Worm (Caenorhabditis elegans): Measurements from ENCODE around the gene dsh-2.

DNA sequence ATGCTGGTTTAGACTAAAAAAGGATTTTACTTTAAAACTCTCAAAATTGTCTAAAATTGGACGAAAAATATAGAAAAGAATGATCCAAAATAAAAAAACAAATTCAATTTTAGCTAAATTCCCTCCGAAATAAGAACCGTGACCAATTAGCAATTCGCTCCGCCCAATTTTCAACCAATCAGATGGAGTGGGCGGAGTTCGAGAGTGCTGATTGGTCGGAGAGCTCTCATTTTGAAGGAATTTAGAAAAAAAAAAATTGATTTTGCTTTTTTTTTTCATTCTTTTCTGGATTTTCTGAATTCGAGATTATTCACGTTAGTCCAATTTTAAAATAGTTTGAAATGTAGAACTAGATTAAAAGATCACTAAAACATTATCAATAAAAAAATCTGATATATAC lies 18.1 kb upstream of the dsh-2 start:
- TF ChIP-seq ceh-79 (tag; optimal IDR thresholded peaks at IDR 0.05) = no peak
- no peak for TF ChIP-seq unc-62 (GFP tag; optimal IDR thresholded peaks at IDR 0.05)
- TF ChIP-seq ztf-22 (GFP tag; optimal IDR thresholded peaks at IDR 0.05) = no peak
- no peak for TF ChIP-seq T26A5.8 (tag; optimal IDR thresholded peaks at IDR 0.05)
- no peak for TF ChIP-seq ama-1 (optimal IDR thresholded peaks at IDR 0.05)
- TF ChIP-seq ama-1 (GFP tag; optimal IDR thresholded peaks at IDR 0.05) = no peak
